Fruit fly (Drosophila melanogaster) whole organism, prepupa: Measurements from ENCODE around the gene Jarid2.
A peak's percentile ranks its signal among the peaks of the same experiment; 100 is the strongest.

ENCODE experiments used
- Blimp-1 ChIP-seq: fragments of 200-800 bp; sonication (Bioruptor generic); optimal IDR thresholded peaks from 3 replicates; lab custom pipeline; 2017; ENCODE audit warnings: missing biosample characterization, missing genetic modification characterization, mild to moderate bottlenecking, moderate library complexity, missing genetic modification reagents
- CG10631 ChIP-seq: fragments of 200-800 bp; sonication (Bioruptor generic); optimal IDR thresholded peaks from 2 replicates; lab custom pipeline; 2016; ENCODE audit warnings: missing biosample characterization, missing genetic modification characterization
- CG10669 ChIP-seq: fragments of 200-800 bp; sonication (Bioruptor generic); optimal IDR thresholded peaks from 3 replicates; lab custom pipeline; 2018; ENCODE audit warnings: missing biosample characterization, mild to moderate bottlenecking, missing genetic modification characterization, moderate library complexity
- CG11294 ChIP-seq: fragments of 200-800 bp; sonication (Bioruptor generic); IDR thresholded peaks from 2 replicates; pipeline ENCODE4 v1.3.6; 2022; ENCODE audit warnings: missing biosample characterization, missing genetic modification characterization
- CG15336 ChIP-seq: fragments of 200-800 bp; sonication (Bioruptor generic); IDR thresholded peaks from 2 replicates; pipeline ENCODE4 v1.3.6; 2022; ENCODE audit warnings: missing biosample characterization, missing genetic modification characterization
- CG1621 ChIP-seq: fragments of 200-800 bp; sonication (Bioruptor generic); optimal IDR thresholded peaks from 3 replicates; lab custom pipeline; 2018; ENCODE audit warnings: missing biosample characterization, mild to moderate bottlenecking, missing genetic modification characterization
- CG16779 ChIP-seq: fragments of 200-800 bp; sonication (Bioruptor generic); optimal IDR thresholded peaks from 3 replicates; lab custom pipeline; 2017; ENCODE audit warnings: missing biosample characterization, mild to moderate bottlenecking, missing genetic modification characterization
- CG31627 ChIP-seq: fragments of 200-800 bp; sonication (Bioruptor generic); optimal IDR thresholded peaks from 3 replicates; lab custom pipeline; 2016; ENCODE audit warnings: missing biosample characterization, missing genetic modification characterization
- CG32006 ChIP-seq: fragments of 200-800 bp; sonication (Bioruptor generic); optimal IDR thresholded peaks from 3 replicates; lab custom pipeline; 2017; ENCODE audit warnings: missing biosample characterization, mild to moderate bottlenecking, missing genetic modification characterization
- CG34406 ChIP-seq: fragments of 200-800 bp; sonication (Bioruptor generic); optimal IDR thresholded peaks from 3 replicates; lab custom pipeline; 2016; ENCODE audit warnings: missing biosample characterization, missing genetic modification characterization
- CG4318 ChIP-seq: fragments of 200-800 bp; sonication (Bioruptor generic); optimal IDR thresholded peaks from 3 replicates; lab custom pipeline; 2017; ENCODE audit warnings: missing biosample characterization, mild to moderate bottlenecking, missing genetic modification characterization
- CG6163 ChIP-seq: fragments of 200-800 bp; sonication (Bioruptor generic); IDR thresholded peaks from 3 replicates; pipeline ENCODE4 v1.3.6; 2022; ENCODE audit warnings: missing biosample characterization, missing genetic modification characterization
- CG6276 ChIP-seq: fragments of 200-800 bp; sonication (Bioruptor generic); optimal IDR thresholded peaks from 2 replicates; lab custom pipeline; 2017; ENCODE audit warnings: missing biosample characterization, mild to moderate bottlenecking, missing genetic modification characterization
- CG6854 ChIP-seq: fragments of 200-800 bp; sonication (Bioruptor generic); optimal IDR thresholded peaks from 2 replicates; lab custom pipeline; 2017; ENCODE audit warnings: missing biosample characterization, mild to moderate bottlenecking, missing genetic modification characterization
- CG8632 ChIP-seq: fragments of 200-800 bp; sonication (Bioruptor generic); optimal IDR thresholded peaks from 3 replicates; lab custom pipeline; 2016; ENCODE audit warnings: missing biosample characterization, missing genetic modification characterization
- CG9139 ChIP-seq: fragments of 200-800 bp; sonication (Bioruptor generic); optimal IDR thresholded peaks from 3 replicates; lab custom pipeline; 2017; ENCODE audit warnings: missing biosample characterization, mild to moderate bottlenecking, missing genetic modification characterization
- Eip93F ChIP-seq: fragments of 200-800 bp; sonication (Bioruptor generic); optimal IDR thresholded peaks from 2 replicates; lab custom pipeline; 2016; ENCODE audit warnings: missing biosample characterization, mild to moderate bottlenecking, missing genetic modification characterization
- Ets96B ChIP-seq: fragments of 200-800 bp; optimal IDR thresholded peaks from 2 replicates; lab custom pipeline; 2019; ENCODE audit warnings: missing biosample characterization, mild to moderate bottlenecking, missing genetic modification characterization, moderate library complexity
- Hr38 ChIP-seq: sonication (Bioruptor generic); optimal IDR thresholded peaks from 2 replicates; lab custom pipeline; 2016; ENCODE audit warnings: missing biosample characterization, missing genetic modification characterization
- Hr39 ChIP-seq: fragments of 200-800 bp; sonication (Bioruptor generic); optimal IDR thresholded peaks from 2 replicates; lab custom pipeline; 2016; ENCODE audit warnings: missing biosample characterization, missing genetic modification characterization
- Met ChIP-seq: fragments of 200-800 bp; sonication (Bioruptor generic); optimal IDR thresholded peaks from 3 replicates; lab custom pipeline; 2016; ENCODE audit warnings: missing biosample characterization, missing genetic modification characterization
- Sox102F ChIP-seq: fragments of 200-800 bp; sonication (Bioruptor generic); optimal IDR thresholded peaks from 2 replicates; lab custom pipeline; 2016; ENCODE audit warnings: missing biosample characterization, mild to moderate bottlenecking, missing genetic modification characterization
- Sox14 ChIP-seq: fragments of 200-800 bp; sonication (Bioruptor generic); optimal IDR thresholded peaks from 3 replicates; lab custom pipeline; 2016; ENCODE audit warnings: missing biosample characterization, missing genetic modification characterization
- Sox15 ChIP-seq: fragments of 200-800 bp; sonication (Bioruptor generic); optimal IDR thresholded peaks from 3 replicates; lab custom pipeline; 2016; ENCODE audit warnings: missing biosample characterization, missing genetic modification characterization
- achi ChIP-seq: fragments of 200-800 bp; sonication (Bioruptor generic); optimal IDR thresholded peaks from 3 replicates; lab custom pipeline; 2016; ENCODE audit warnings: missing biosample characterization, missing genetic modification characterization
- acj6 ChIP-seq: fragments of 200-800 bp; sonication (Bioruptor generic); optimal IDR thresholded peaks from 3 replicates; lab custom pipeline; 2016; ENCODE audit warnings: missing biosample characterization, missing genetic modification characterization
- dac ChIP-seq: fragments of 200-800 bp; sonication (Bioruptor generic); optimal IDR thresholded peaks from 2 replicates; lab custom pipeline; 2017; ENCODE audit warnings: missing biosample characterization, mild to moderate bottlenecking, missing genetic modification characterization
- eg ChIP-seq: fragments of 200-800 bp; sonication (Bioruptor generic); IDR thresholded peaks from 3 replicates; pipeline ENCODE4 v1.3.6; 2022; ENCODE audit warnings: missing biosample characterization, missing genetic modification characterization
- esn ChIP-seq: fragments of 200-800 bp; sonication (Bioruptor generic); optimal IDR thresholded peaks from 2 replicates; lab custom pipeline; 2016; ENCODE audit warnings: missing biosample characterization, mild to moderate bottlenecking, missing genetic modification characterization, moderate library complexity
- fkh ChIP-seq: fragments of 200-800 bp; sonication (Bioruptor generic); optimal IDR thresholded peaks from 3 replicates; lab custom pipeline; 2017; ENCODE audit warnings: missing biosample characterization, mild to moderate bottlenecking, missing genetic modification characterization, moderate library complexity
- lz ChIP-seq: fragments of 200-800 bp; sonication (Bioruptor generic); optimal IDR thresholded peaks from 3 replicates; lab custom pipeline; 2016; ENCODE audit warnings: missing biosample characterization, missing genetic modification characterization
- net ChIP-seq: fragments of 200-800 bp; sonication (Bioruptor generic); optimal IDR thresholded peaks from 3 replicates; lab custom pipeline; 2016; ENCODE audit warnings: missing biosample characterization, missing genetic modification characterization
- salr ChIP-seq, 2 experiments: fragments of 200-800 bp; sonication (Bioruptor generic); optimal IDR thresholded peaks; 3 replicates each; lab custom pipeline; 2016 to 2018; ENCODE audit warnings: missing biosample characterization in 2 of 2, missing genetic modification characterization in 2 of 2, mild to moderate bottlenecking in 1 of 2
- ss ChIP-seq, 2 experiments: fragments of 200-800 bp; sonication (Bioruptor generic); optimal IDR thresholded peaks; 2 replicates in 1 of 2; 3 replicates in 1 of 2; lab custom pipeline; 2017 to 2018; ENCODE audit warnings: mild to moderate bottlenecking in 2 of 2, missing biosample characterization in 2 of 2, missing genetic modification characterization in 2 of 2, moderate library complexity in 1 of 2
- svp ChIP-seq: fragments of 200-800 bp; sonication (Bioruptor generic); peaks from one replicate; lab custom pipeline; 2016; ENCODE audit warnings: missing biosample characterization, missing genetic modification characterization

Jarid2 gene

DNA sequence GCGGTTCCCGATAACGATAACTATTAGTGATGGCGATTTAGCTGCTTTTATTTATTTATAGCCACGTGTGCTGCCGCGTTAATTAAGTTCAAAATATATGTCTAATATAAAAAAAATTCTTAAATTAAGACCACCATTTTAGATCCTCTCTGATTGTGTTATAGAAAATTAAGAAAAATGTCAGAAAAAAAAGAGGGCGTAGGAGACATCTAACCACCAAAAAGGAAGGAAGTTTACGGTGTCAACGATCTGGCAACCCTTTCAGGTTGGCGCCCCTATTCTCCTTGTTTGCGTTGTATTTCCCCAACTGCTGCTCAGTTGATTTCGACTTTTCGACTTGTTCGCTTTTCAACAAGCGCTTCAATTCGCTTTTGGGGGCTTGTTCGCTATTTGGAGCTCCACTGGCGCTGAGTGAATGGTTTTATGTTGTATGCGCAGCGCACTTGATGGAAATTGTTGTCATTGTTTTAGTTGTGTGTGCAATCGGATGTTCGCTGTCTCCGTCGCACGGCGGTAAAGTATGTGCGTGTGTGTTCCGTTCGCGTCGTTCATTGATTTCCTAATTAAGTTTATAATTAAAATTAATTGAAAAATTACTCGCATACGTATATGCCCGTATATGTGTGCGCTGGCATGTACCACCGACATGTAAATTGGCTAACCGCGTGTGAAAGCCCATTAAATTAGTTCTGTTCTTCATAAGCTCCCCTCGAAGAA, 15.9 kb upstream of the Jarid2 start, which contains the start of the genes CG3434 and CG44838 (continued):
- TF ChIP-seq lz (GFP tag; lab: Kevin White, UChicago) (peak; percentile 74), net (GFP tag; lab: Kevin White, UChicago) (peak; percentile 68), CG11294 (GFP tag; lab: Robert Waterston, UW) (peak; percentile 52; the same call in 1 of the 2 replicates), CG9139 (GFP tag; lab: Kevin White, UChicago) (peak; percentile 2), Sox15 (GFP tag; lab: Kevin White, UChicago) (peak; percentile 65), CG32006 (GFP tag; lab: Kevin White, UChicago) (peak; percentile 70), CG34406 (peak; percentile 62), esn (GFP tag; lab: Kevin White, UChicago) (peak; percentile 82), Eip93F (GFP tag; lab: Kevin White, UChicago) (peak; percentile 69), CG16779 (tag; lab: Kevin White, UChicago) (peak; percentile 12), Blimp-1 (GFP tag; lab: Kevin White, UChicago) (no peak), ss (GFP tag; optimal IDR thresholded peaks at IDR 0.05; lab: Kevin White, UChicago) (peak; percentile 38 to 67), CG10669 (GFP tag; lab: Kevin White, UChicago) (peak; percentile 28), salr (GFP tag; optimal IDR thresholded peaks at IDR 0.05; lab: Kevin White, UChicago) (peak; percentile 14 to 36), Sox102F (GFP tag; lab: Kevin White, UChicago) (peak; percentile 62), svp (peak; percentile 90), CG6854 (GFP tag; lab: Kevin White, UChicago) (peak; percentile 53), dac (GFP tag; lab: Kevin White, UChicago) (peak; percentile 55), acj6 (GFP tag; lab: Kevin White, UChicago) (peak; percentile 77), CG4318 (peak; percentile 48), CG6276 (GFP tag; lab: Kevin White, UChicago) (peak; percentile 79), CG31627 (GFP tag; lab: Kevin White, UChicago) (peak; percentile 77), CG10631 (GFP tag; lab: Kevin White, UChicago) (peak; percentile 75)

DNA sequence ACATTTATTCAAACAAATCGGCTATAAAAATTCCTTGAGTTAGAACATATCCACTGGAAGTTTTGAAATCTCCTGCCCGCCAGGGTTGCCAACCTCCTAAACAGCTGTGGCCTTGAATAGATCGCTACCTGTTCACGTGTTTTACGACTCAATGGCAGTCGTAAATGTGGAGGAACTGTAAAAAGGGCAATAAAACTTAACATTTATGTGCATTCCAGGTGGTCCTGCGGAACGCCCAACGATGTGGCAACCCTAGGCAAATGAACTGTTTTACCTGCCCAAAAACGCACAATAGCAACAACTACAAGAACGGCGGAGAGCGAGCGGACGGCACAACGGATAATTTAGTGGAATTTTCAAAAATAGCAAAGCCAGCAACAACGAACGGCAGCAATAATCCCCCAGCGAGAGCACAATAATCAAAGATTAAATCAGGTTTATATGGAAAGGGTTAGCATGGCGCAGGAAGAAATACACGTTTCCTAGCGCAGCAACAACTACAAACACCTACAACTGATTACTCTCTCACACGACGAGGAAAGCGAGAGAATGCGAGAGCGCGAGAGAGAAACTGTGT, 15.1 kb upstream of the Jarid2 start:
- TF ChIP-seq eg (GFP tag; lab: Robert Waterston, UW) (peak; percentile 62), CG10669 (GFP tag; lab: Kevin White, UChicago) (peak; percentile 23), Hr39 (GFP tag; lab: Kevin White, UChicago) (peak; percentile 50), Hr38 (GFP tag; lab: Kevin White, UChicago) (no peak), CG31627 (GFP tag; lab: Kevin White, UChicago) (peak; percentile 7), fkh (GFP tag; lab: Kevin White, UChicago) (no peak), Met (GFP tag; lab: Kevin White, UChicago) (no peak), esn (GFP tag; lab: Kevin White, UChicago) (no peak), CG1621 (tag; lab: Kevin White, UChicago) (peak; percentile 47), achi (GFP tag; lab: Kevin White, UChicago) (no peak), salr (GFP tag; optimal IDR thresholded peaks at IDR 0.05; lab: Kevin White, UChicago) (peak in 1 of 2 experiments; percentile 7), Sox14 (GFP tag; lab: Kevin White, UChicago) (peak; percentile 4), ss (GFP tag; optimal IDR thresholded peaks at IDR 0.05; lab: Kevin White, UChicago) (no peak), Ets96B (tag; lab: Kevin White, UChicago) (peak; percentile 27), CG11294 (GFP tag; lab: Robert Waterston, UW) (peak; percentile 36; the same call in 1 of the 2 replicates), CG15336 (GFP tag; lab: Robert Waterston, UW) (peak; percentile 6; the same call in 1 of the 2 replicates), CG10631 (GFP tag; lab: Kevin White, UChicago) (no peak), CG6163 (GFP tag; lab: Robert Waterston, UW) (peak; percentile 43; the same call in 1 of the 3 replicates), CG8632 (GFP tag; lab: Kevin White, UChicago) (no peak)
